Worm (Caenorhabditis elegans): Measurements from ENCODE around the gene Y75B8A.18.
A peak's percentile ranks its signal among the peaks of the same experiment; 100 is the strongest.
"Not testable (repeated sequence)": the region's sequence is repeated elsewhere in the genome, so short reads cannot be mapped to it uniquely, and the experiment has no call there.

The Y75B8A.18 gene

ce11 chrIII:12188236-12188635 lies 37.8 kb downstream of the Y75B8A.18 start:
- TF ChIP-seq aly-1 (tag; optimal IDR thresholded peaks at IDR 0.05) (no peak), sea-1 (GFP tag; conservative IDR thresholded peaks at IDR 0.05) (no peak), ama-1 (optimal IDR thresholded peaks at IDR 0.05) (no peak), tbx-37 (GFP tag; conservative IDR thresholded peaks at IDR 0.05) (no peak), pes-1 (GFP tag; IDR thresholded peaks at IDR 0.05) (no peak), hmbx-1 (tag; optimal IDR thresholded peaks at IDR 0.05) (no peak), ets-7 (tag; optimal IDR thresholded peaks at IDR 0.05) (no peak), F13C5.2 (tag; optimal IDR thresholded peaks at IDR 0.05) (no peak), ceh-36 (tag; optimal IDR thresholded peaks at IDR 0.05) (no peak), ceh-13 (GFP tag; optimal IDR thresholded peaks at IDR 0.05) (no peak), tra-4 (tag; optimal IDR thresholded peaks at IDR 0.05) (no peak), hnd-1 (tag; optimal IDR thresholded peaks at IDR 0.05) (no peak), flt-1 (GFP tag; IDR thresholded peaks at IDR 0.05) (no peak), hmg-4 (GFP tag; optimal IDR thresholded peaks at IDR 0.05) (no peak), B0310.2 (tag; optimal IDR thresholded peaks at IDR 0.05) (no peak), tbx-11 (GFP tag; IDR thresholded peaks at IDR 0.05) (no peak), scrt-1 (GFP tag; IDR thresholded peaks at IDR 0.05) (no peak)

- TF ChIP-seq ceh-13 (GFP tag; optimal IDR thresholded peaks at IDR 0.05) (no peak), F13C5.2 (tag; optimal IDR thresholded peaks at IDR 0.05) (no peak), pes-1 (GFP tag; IDR thresholded peaks at IDR 0.05) (no peak), aly-1 (tag; optimal IDR thresholded peaks at IDR 0.05) (no peak), hmg-4 (GFP tag; optimal IDR thresholded peaks at IDR 0.05) (no peak), ceh-36 (tag; optimal IDR thresholded peaks at IDR 0.05) (no peak), tra-4 (tag; optimal IDR thresholded peaks at IDR 0.05) (no peak), hmbx-1 (tag; optimal IDR thresholded peaks at IDR 0.05) (no peak), scrt-1 (GFP tag; IDR thresholded peaks at IDR 0.05) (no peak), hnd-1 (tag; optimal IDR thresholded peaks at IDR 0.05) (no peak)
These were observed 39.9 kb downstream of the Y75B8A.18 start, which contains the start of gene lury-1 for ce11 chrIII:12186111-12186510. lury-1 (plus strand) TSS chrIII:12186411.

ce11 chrIII:12182919-12183318 lies 43.1 kb downstream of the Y75B8A.18 start, which contains the start of gene Y75B8A.10:
Y75B8A.10 (minus strand) TSS chrIII:12183019.
- no peak for TF ChIP-seq hmg-4 (GFP tag; optimal IDR thresholded peaks at IDR 0.05)
- no peak for TF ChIP-seq sea-1 (GFP tag; conservative IDR thresholded peaks at IDR 0.05)
- no peak for TF ChIP-seq tra-4 (tag; optimal IDR thresholded peaks at IDR 0.05)
- TF ChIP-seq flt-1 (GFP tag; IDR thresholded peaks at IDR 0.05), result no peak

- TF ChIP-seq F13C5.2 (tag; optimal IDR thresholded peaks at IDR 0.05) (peak; percentile 6), aly-1 (tag; optimal IDR thresholded peaks at IDR 0.05) (no peak)
These were observed 47.9 kb downstream of the Y75B8A.18 start for ce11 chrIII:12178121-12178520.

- TF ChIP-seq ceh-36 (tag; optimal IDR thresholded peaks at IDR 0.05); tbx-11 (GFP tag; IDR thresholded peaks at IDR 0.05); tra-4 (tag; optimal IDR thresholded peaks at IDR 0.05): not testable (repeated sequence)
These were observed 48.9 kb downstream of the Y75B8A.18 start, which contains the start of gene gly-11 for ce11 chrIII:12177145-12177544. gly-11 (minus strand) TSS chrIII:12177245.

All from whole organism, early embryonic.